Fruit fly (Drosophila melanogaster) whole organism, adult: ENCODE results near the gene CG9673.

ENCODE experiments used
- CG12768 ChIP-seq: fragments of 200-800 bp; sonication (Bioruptor generic); optimal IDR thresholded peaks from 2 replicates; lab custom pipeline; 2017; ENCODE audit warnings: missing biosample characterization, missing genetic modification characterization, mild to moderate bottlenecking, moderate library complexity, missing genetic modification reagents
- CG14711 ChIP-seq: fragments of 200-800 bp; sonication (Bioruptor generic); optimal IDR thresholded peaks from 2 replicates; lab custom pipeline; 2018; ENCODE audit warnings: missing biosample characterization, mild to moderate bottlenecking, missing genetic modification characterization, moderate library complexity
- CG33017 ChIP-seq: fragments of 200-800 bp; sonication (Bioruptor generic); optimal IDR thresholded peaks from 2 replicates; lab custom pipeline; 2018; ENCODE audit warnings: missing biosample characterization, mild to moderate bottlenecking, missing genetic modification characterization, moderate library complexity
- CG5204 ChIP-seq: fragments of 200-800 bp; sonication (Bioruptor generic); optimal IDR thresholded peaks from 2 replicates; lab custom pipeline; 2016; ENCODE audit warnings: missing biosample characterization, missing genetic modification characterization
- CG7045 ChIP-seq: fragments of 200-800 bp; sonication (Bioruptor generic); optimal IDR thresholded peaks from 2 replicates; lab custom pipeline; 2017; ENCODE audit warnings: missing biosample characterization, mild to moderate bottlenecking, missing genetic modification characterization
- Clk ChIP-seq: fragments of 200-800 bp; sonication (Bioruptor generic); optimal IDR thresholded peaks from 2 replicates; lab custom pipeline; 2017; ENCODE audit warnings: missing biosample characterization, missing genetic modification characterization
- Crg-1 ChIP-seq: fragments of 200-800 bp; sonication (Bioruptor generic); optimal IDR thresholded peaks from 2 replicates; lab custom pipeline; 2016; ENCODE audit warnings: missing biosample characterization, missing genetic modification characterization
- Hr96 ChIP-seq: fragments of 200-800 bp; sonication (Bioruptor generic); optimal IDR thresholded peaks from 2 replicates; lab custom pipeline; 2016; ENCODE audit warnings: missing biosample characterization, missing genetic modification characterization
- bab1 ChIP-seq: fragments of 200-800 bp; sonication (Bioruptor generic); optimal IDR thresholded peaks from 3 replicates; lab custom pipeline; 2019; ENCODE audit warnings: missing biosample characterization, mild to moderate bottlenecking, missing genetic modification characterization, moderate library complexity
- cic ChIP-seq: fragments of 200-800 bp; sonication (Bioruptor generic); optimal IDR thresholded peaks from 2 replicates; lab custom pipeline; 2017; ENCODE audit warnings: missing biosample characterization, mild to moderate bottlenecking, missing genetic modification characterization, moderate library complexity
- cnc ChIP-seq, 2 experiments: fragments of >200 bp; optimal IDR thresholded peaks; 2 replicates each; lab custom pipeline; 2017
- kay ChIP-seq: fragments of 200-800 bp; sonication (Bioruptor generic); peaks from one replicate; lab custom pipeline; 2016; ENCODE audit warnings: missing biosample characterization, missing genetic modification characterization, borderline replicate concordance
- pad ChIP-seq: fragments of 200-800 bp; sonication (Bioruptor generic); optimal IDR thresholded peaks from 3 replicates; lab custom pipeline; 2017; ENCODE audit warnings: missing biosample characterization, missing genetic modification characterization, mild to moderate bottlenecking, moderate library complexity, missing genetic modification reagents
- toe ChIP-seq: fragments of 200-800 bp; sonication (Bioruptor generic); optimal IDR thresholded peaks from 2 replicates; lab custom pipeline; 2016; ENCODE audit warnings: missing biosample characterization, missing genetic modification characterization

DNA sequence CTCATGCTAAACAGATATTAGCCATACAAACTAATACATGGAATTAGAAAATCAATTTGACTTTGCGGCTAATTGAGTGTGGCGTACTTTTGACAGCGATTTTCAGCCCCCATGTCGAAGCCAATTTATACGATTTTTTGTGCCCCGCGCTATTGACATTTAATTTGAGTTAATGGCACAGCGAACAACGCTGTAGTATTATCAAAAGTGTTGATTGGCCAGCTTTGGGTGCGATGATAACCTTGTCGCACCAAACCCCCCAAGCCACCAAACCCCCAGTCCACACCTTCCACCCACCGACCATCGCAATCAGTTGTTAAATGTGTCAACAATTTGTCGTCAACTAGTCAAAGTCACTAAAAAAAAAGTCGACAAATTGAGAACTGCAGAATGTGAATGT lies 45.6 kb upstream of the CG9673 start:
- TF ChIP-seq Crg-1 (GFP tag; lab: Kevin White, UChicago) (no peak), kay (GFP tag; lab: Kevin White, UChicago) (no peak), CG33017 (tag; lab: Kevin White, UChicago) (no peak), pad (GFP tag; lab: Kevin White, UChicago) (no peak), Clk (GFP tag; lab: Kevin White, UChicago) (no peak), bab1 (GFP tag; lab: Kevin White, UChicago) (no peak), cnc (optimal IDR thresholded peaks at IDR 0.05; lab: Kevin White, UChicago) (no peak), toe (GFP tag; lab: Kevin White, UChicago) (no peak), Hr96 (GFP tag; lab: Kevin White, UChicago) (no peak), CG14711 (tag; lab: Kevin White, UChicago) (no peak), CG5204 (GFP tag; lab: Kevin White, UChicago) (no peak), CG7045 (no peak), CG12768 (GFP tag; lab: Kevin White, UChicago) (no peak), cic (GFP tag; lab: Kevin White, UChicago) (peak; percentile 28)
